Fruit fly (Drosophila melanogaster): ENCODE results near the gene CG32148.

Gene CG32148

dm6 chr3L:15047606-15048005 is 24.3 kb downstream of the CG32148 start:
- TF ChIP-seq lilli (GFP tag; optimal IDR thresholded peaks at IDR 0.05) (no peak), sim (GFP tag; IDR thresholded peaks at IDR 0.05) (no peak), Nf-YB (GFP tag; optimal IDR thresholded peaks at IDR 0.05) (peak; percentile 45), nerfin-1 (tag; optimal IDR thresholded peaks at IDR 0.05) (peak; percentile 28), kni (GFP tag; optimal IDR thresholded peaks at IDR 0.05) (peak; percentile 31), CG31441 (GFP tag; IDR thresholded peaks at IDR 0.05) (no peak), CG9437 (GFP tag; optimal IDR thresholded peaks at IDR 0.05) (no peak), gsb-n (tag; optimal IDR thresholded peaks at IDR 0.05) (peak; percentile 56), HLH4C (GFP tag; IDR thresholded peaks at IDR 0.05; ENCODE audit: partially characterized antibody) (no peak), ERR (GFP tag; optimal IDR thresholded peaks at IDR 0.05) (no peak), vnd (GFP tag; IDR thresholded peaks at IDR 0.05; ENCODE audit: partially characterized antibody) (no peak), insv (GFP tag; optimal IDR thresholded peaks at IDR 0.05) (no peak), sima (GFP tag; optimal IDR thresholded peaks at IDR 0.05) (no peak), CG15514 (GFP tag; optimal IDR thresholded peaks at IDR 0.05) (no peak), pros (GFP tag; optimal IDR thresholded peaks at IDR 0.05) (peak; percentile 91), phol (tag; optimal IDR thresholded peaks at IDR 0.05) (peak; percentile 3)

dm6 chr3L:15048091-15048490 is 24.8 kb downstream of the CG32148 start:
- no peak for TF ChIP-seq CG14014 (GFP tag; IDR thresholded peaks at IDR 0.05)
- no peak for TF ChIP-seq CG42726 (GFP tag; IDR thresholded peaks at IDR 0.05; ENCODE audit: partially characterized antibody)
- no peak for TF ChIP-seq danr (GFP tag; IDR thresholded peaks at IDR 0.05)
- TF ChIP-seq Usf (GFP tag; optimal IDR thresholded peaks at IDR 0.05) = no peak
- no peak for TF ChIP-seq CG2116 (GFP tag; optimal IDR thresholded peaks at IDR 0.05)
- TF ChIP-seq CG1832 (GFP tag; optimal IDR thresholded peaks at IDR 0.05) = no peak
- TF ChIP-seq NfI (GFP tag; optimal IDR thresholded peaks at IDR 0.05) = peak; percentile 1
- TF ChIP-seq CG6272 (GFP tag; IDR thresholded peaks at IDR 0.05) = no peak
- no peak for TF ChIP-seq CG15601 (tag; optimal IDR thresholded peaks at IDR 0.05)
- TF ChIP-seq CG16813 (GFP tag; IDR thresholded peaks at IDR 0.05; ENCODE audit: partially characterized antibody) = peak; percentile 66
- TF ChIP-seq CG1603 (tag; optimal IDR thresholded peaks at IDR 0.05) = peak; percentile 15
- TF ChIP-seq CG30020 (tag; optimal IDR thresholded peaks at IDR 0.05) = no peak
- TF ChIP-seq CTCF (GFP tag; optimal IDR thresholded peaks at IDR 0.05) = peak; percentile 94
- TF ChIP-seq CG17568 (GFP tag; optimal IDR thresholded peaks at IDR 0.05) = no peak
- peak; percentile 2 for TF ChIP-seq CG17829 (tag; optimal IDR thresholded peaks at IDR 0.05)
- no peak for TF ChIP-seq tx (GFP tag; optimal IDR thresholded peaks at IDR 0.05)
- no peak for TF ChIP-seq CG12942 (GFP tag; optimal IDR thresholded peaks at IDR 0.05)
- no peak for TF ChIP-seq Bdp1 (GFP tag; optimal IDR thresholded peaks at IDR 0.05)
- TF ChIP-seq Jarid2 (GFP tag; optimal IDR thresholded peaks at IDR 0.05) = no peak
- peak; percentile 62; the same call in 1 of the 3 replicates for TF ChIP-seq CG7963 (GFP tag; IDR thresholded peaks at IDR 0.05; ENCODE audit: partially characterized antibody)
- TF ChIP-seq sqz (GFP tag; optimal IDR thresholded peaks at IDR 0.05) = no peak
- TF ChIP-seq Myb (GFP tag; optimal IDR thresholded peaks at IDR 0.05) = peak; percentile 39
- no peak for TF ChIP-seq Bteb2 (GFP tag; optimal IDR thresholded peaks at IDR 0.05)
- TF ChIP-seq Fer3 (tag; optimal IDR thresholded peaks at IDR 0.05) = no peak
- TF ChIP-seq E2f2 (GFP tag; IDR thresholded peaks at IDR 0.05) = no peak
- TF ChIP-seq CG2199 (GFP tag; IDR thresholded peaks at IDR 0.05) = peak; percentile 65; the same call in 2 of the 3 replicates
- no peak for TF ChIP-seq CG6683 (GFP tag; optimal IDR thresholded peaks at IDR 0.05)
- TF ChIP-seq CG6175 (GFP tag; IDR thresholded peaks at IDR 0.05) = no peak
- no peak for TF ChIP-seq fd64A (GFP tag; optimal IDR thresholded peaks at IDR 0.05)
- TF ChIP-seq CG3838 (GFP tag; optimal IDR thresholded peaks at IDR 0.05) = no peak
- TF ChIP-seq CG14050 (GFP tag; IDR thresholded peaks at IDR 0.05) = no peak
- TF ChIP-seq CG12769 (tag; optimal IDR thresholded peaks at IDR 0.05) = no peak
- TF ChIP-seq slbo (GFP tag; IDR thresholded peaks at IDR 0.05) = peak; percentile 23; the same call in 1 of the 2 replicates
- TF ChIP-seq CG13296 (GFP tag; optimal IDR thresholded peaks at IDR 0.05) = no peak
- no peak for TF ChIP-seq crp (GFP tag; optimal IDR thresholded peaks at IDR 0.05)

Measured in whole organism, embryonic.